Fruit fly (Drosophila melanogaster) S2 (cell line): ENCODE data around the gene CG11672.

Source experiments
- CG8478 ChIP-seq: fragments of >200 bp; optimal IDR thresholded peaks from 2 replicates; lab custom pipeline; 2018
- CTCF ChIP-seq, 2 experiments: fragments of >200 bp; optimal IDR thresholded peaks; 2 replicates each; lab custom pipeline; 2018

DNA sequence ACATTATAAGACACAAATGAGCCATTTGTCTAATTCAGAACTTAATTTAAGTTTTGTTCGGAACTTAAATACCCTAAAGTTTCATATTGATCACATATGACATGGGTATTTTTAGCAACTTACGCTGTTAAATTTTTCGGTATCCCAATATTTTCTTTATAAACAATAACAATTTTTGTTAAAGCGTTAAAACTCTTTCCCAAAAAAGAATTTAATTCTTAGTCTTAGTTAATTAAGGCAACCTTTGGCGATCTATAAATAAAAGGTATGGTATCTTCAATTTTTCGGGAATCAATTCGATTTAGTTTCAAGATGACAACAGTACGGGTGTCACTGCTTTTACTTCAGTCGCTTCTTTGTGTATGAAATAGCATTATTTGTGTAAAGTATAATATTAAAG, 562 bp upstream of the CG11672 start, which contains the start of gene CG31464:
- TF ChIP-seq CTCF (optimal IDR thresholded peaks at IDR 0.05; lab: Kevin White, UChicago) = no peak
- TF ChIP-seq CG8478 = no peak
